Worm (Caenorhabditis elegans) whole organism, early embryonic: ENCODE results near the gene H03G16.1.

Source experiments
- F13C5.2 ChIP-seq: sonication (generic microtip); optimal IDR thresholded peaks from 2 replicates; lab custom pipeline; 2017; ENCODE audit warnings: mild to moderate bottlenecking, missing genetic modification characterization, inconsistent platforms, missing compliant biosample characterization
- aly-1 ChIP-seq: sonication (generic microtip); optimal IDR thresholded peaks from 2 replicates; lab custom pipeline; 2016; ENCODE audit warnings: missing genetic modification characterization, missing compliant biosample characterization
- ama-1 ChIP-seq: fragments of 150-350 bp; optimal IDR thresholded peaks from 2 replicates; lab custom pipeline; 2014
- ceh-36 ChIP-seq: sonication (generic microtip); optimal IDR thresholded peaks from 2 replicates; lab custom pipeline; 2016; ENCODE audit warnings: missing genetic modification characterization, inconsistent platforms, missing compliant biosample characterization
- flt-1 ChIP-seq: fragments of 200-800 bp; sonication (Bioruptor generic); IDR thresholded peaks from 2 replicates; pipeline ENCODE4 v1.3.6; 2022; ENCODE audit warnings: missing genetic modification characterization, missing compliant biosample characterization
- tbx-11 ChIP-seq: fragments of 200-800 bp; sonication (Bioruptor generic); IDR thresholded peaks from 2 replicates; pipeline ENCODE4 v1.3.6; 2022; ENCODE audit warnings: missing genetic modification characterization, missing compliant biosample characterization

DNA sequence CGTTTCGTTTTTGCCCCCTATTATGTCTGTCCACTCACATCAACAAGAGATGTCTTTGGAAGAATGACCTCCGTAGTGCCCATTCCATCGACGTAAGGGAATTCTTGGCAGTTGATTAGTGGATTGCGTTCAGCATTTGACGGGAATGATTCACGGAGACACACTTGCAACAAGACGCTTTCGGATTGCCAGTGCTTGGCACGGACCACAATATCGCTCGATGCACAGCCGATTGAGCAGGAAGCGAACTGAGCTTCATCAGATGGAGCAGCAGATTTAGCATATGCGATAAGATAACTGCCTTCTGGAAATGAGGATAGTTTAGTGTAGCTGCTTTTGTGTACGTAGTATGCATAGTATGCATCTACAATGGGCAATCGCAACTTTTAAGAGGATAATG lies 49.8 kb downstream of the H03G16.1 start:
- no peak for TF ChIP-seq ama-1 (lab: Kevin White, UChicago)
- TF ChIP-seq flt-1 = no peak
- no peak for TF ChIP-seq F13C5.2 (tag; lab: Kevin White, UChicago)
- no peak for TF ChIP-seq aly-1 (tag; lab: Kevin White, UChicago)
- no peak for TF ChIP-seq ceh-36 (tag; lab: Kevin White, UChicago)
- no peak for TF ChIP-seq tbx-11 (GFP tag; lab: Robert Waterston, UW)
